Fruit fly (Drosophila melanogaster) whole organism, pupa: Measurements from ENCODE around the gene CG7950.

Experiments used
- CG12605 ChIP-seq: fragments of 200-800 bp; sonication (Bioruptor generic); IDR thresholded peaks from 2 replicates; pipeline ENCODE4 v1.3.6; 2022; ENCODE audit warnings: missing biosample characterization, missing genetic modification characterization
- CG15710 ChIP-seq: fragments of 200-800 bp; sonication (Bioruptor generic); optimal IDR thresholded peaks from 2 replicates; lab custom pipeline; 2018; ENCODE audit warnings: missing biosample characterization, mild to moderate bottlenecking, missing genetic modification characterization, moderate library complexity
- CG9948 ChIP-seq: fragments of 200-800 bp; sonication (Bioruptor generic); optimal IDR thresholded peaks from 2 replicates; lab custom pipeline; 2018; ENCODE audit warnings: missing biosample characterization, mild to moderate bottlenecking, missing genetic modification characterization, moderate library complexity
- rn ChIP-seq: fragments of 200-800 bp; sonication (Bioruptor generic); IDR thresholded peaks from 2 replicates; pipeline ENCODE4 v1.3.6; 2022; ENCODE audit warnings: missing biosample characterization, missing genetic modification characterization

- TF ChIP-seq CG15710 (tag; lab: Kevin White, UChicago) (no peak), CG12605 (no peak), CG9948 (tag; lab: Kevin White, UChicago) (no peak), rn (GFP tag; lab: Robert Waterston, UW) (no peak)
These were observed 9.3 kb downstream of the CG7950 start for dm6 chr3R:30066004-30066403.
